Worm (Caenorhabditis elegans): ENCODE measurements around the gene F59B10.6.

DNA sequence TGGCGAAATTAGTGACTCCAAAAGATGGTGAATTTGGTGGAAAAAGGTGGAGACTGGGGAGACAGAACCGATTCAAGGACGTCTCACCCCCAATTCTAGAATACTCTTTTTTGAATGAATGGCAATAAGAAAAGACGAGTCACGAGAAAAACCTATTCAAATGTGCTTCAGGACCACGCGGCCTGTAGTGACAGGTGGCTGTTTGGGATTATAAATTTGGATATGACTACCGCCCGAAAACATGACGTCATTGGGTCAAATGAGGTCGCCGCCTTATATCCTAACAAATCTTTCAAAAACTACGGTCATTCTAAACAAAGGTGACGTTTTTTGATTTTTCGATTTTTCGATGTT lies 29.7 kb upstream of the F59B10.6 start:
- TF ChIP-seq him-1 (tag; optimal IDR thresholded peaks at IDR 0.05) (no peak), W03F9.2 (tag; optimal IDR thresholded peaks at IDR 0.05) (no peak), dao-5 (tag; optimal IDR thresholded peaks at IDR 0.05) (no peak)
